Fruit fly (Drosophila melanogaster) whole organism, pupa: ENCODE measurements around the gene CG17732.

Experiments used
- CG14655 ChIP-seq: fragments of 200-800 bp; sonication (Bioruptor generic); optimal IDR thresholded peaks from 3 replicates; lab custom pipeline; 2017; ENCODE audit warnings: mild to moderate bottlenecking, missing biosample characterization, missing genetic modification reagents, missing genetic modification characterization
- CG15710 ChIP-seq: fragments of 200-800 bp; sonication (Bioruptor generic); optimal IDR thresholded peaks from 2 replicates; lab custom pipeline; 2018; ENCODE audit warnings: missing biosample characterization, mild to moderate bottlenecking, missing genetic modification characterization, moderate library complexity
- CG17806 ChIP-seq: fragments of 200-800 bp; sonication (Bioruptor generic); optimal IDR thresholded peaks from 2 replicates; lab custom pipeline; 2018; ENCODE audit warnings: missing biosample characterization, mild to moderate bottlenecking, missing genetic modification characterization, moderate library complexity
- CG32121 ChIP-seq: fragments of 200-800 bp; sonication (Bioruptor generic); IDR thresholded peaks from 2 replicates; pipeline ENCODE4 v1.3.6; 2022; ENCODE audit warnings: missing biosample characterization, missing genetic modification characterization
- CG8159 ChIP-seq: fragments of 200-800 bp; sonication (Bioruptor generic); optimal IDR thresholded peaks from 3 replicates; lab custom pipeline; 2018; ENCODE audit warnings: missing biosample characterization, mild to moderate bottlenecking, missing genetic modification characterization, moderate library complexity
- CG9948 ChIP-seq: fragments of 200-800 bp; sonication (Bioruptor generic); optimal IDR thresholded peaks from 2 replicates; lab custom pipeline; 2018; ENCODE audit warnings: missing biosample characterization, mild to moderate bottlenecking, missing genetic modification characterization, moderate library complexity
- D1 ChIP-seq: fragments of 200-800 bp; sonication (Bioruptor generic); optimal IDR thresholded peaks from 2 replicates; lab custom pipeline; 2018; ENCODE audit warnings: missing biosample characterization, mild to moderate bottlenecking, missing genetic modification characterization, moderate library complexity
- EcR ChIP-seq: fragments of 200-800 bp; sonication (Bioruptor generic); optimal IDR thresholded peaks from 3 replicates; lab custom pipeline; 2019; ENCODE audit warnings: missing biosample characterization, missing genetic modification characterization, mild to moderate bottlenecking, moderate library complexity, missing genetic modification reagents
- Ets98B ChIP-seq: fragments of 200-800 bp; sonication (Bioruptor generic); IDR thresholded peaks from 2 replicates; pipeline ENCODE4 v1.3.6; 2022; ENCODE audit warnings: missing biosample characterization, missing genetic modification characterization
- Pif1A ChIP-seq: fragments of 200-800 bp; sonication (Bioruptor generic); optimal IDR thresholded peaks from 3 replicates; lab custom pipeline; 2016; ENCODE audit warnings: missing biosample characterization, missing genetic modification characterization
- Pif1B ChIP-seq: fragments of 200-800 bp; sonication (Bioruptor generic); optimal IDR thresholded peaks from 3 replicates; lab custom pipeline; 2016; ENCODE audit warnings: missing biosample characterization, missing genetic modification characterization
- Snoo ChIP-seq: fragments of 200-800 bp; sonication (Bioruptor generic); optimal IDR thresholded peaks from 3 replicates; lab custom pipeline; 2017; ENCODE audit warnings: missing biosample characterization, mild to moderate bottlenecking, missing genetic modification characterization, inconsistent platforms
- gl ChIP-seq: fragments of 200-800 bp; sonication (Bioruptor generic); optimal IDR thresholded peaks from 2 replicates; lab custom pipeline; 2018; ENCODE audit warnings: missing biosample characterization, mild to moderate bottlenecking, missing genetic modification characterization

- TF ChIP-seq CG9948 (tag; lab: Kevin White, UChicago) (no peak), D1 (tag; lab: Kevin White, UChicago) (no peak), CG17806 (tag; lab: Kevin White, UChicago) (no peak), Pif1A (GFP tag; lab: Kevin White, UChicago) (no peak), EcR (GFP tag; lab: Kevin White, UChicago) (no peak), CG14655 (no peak), Snoo (tag; lab: Kevin White, UChicago) (no peak), Pif1B (GFP tag; lab: Kevin White, UChicago) (no peak), gl (tag; lab: Kevin White, UChicago) (no peak), CG15710 (no peak), CG8159 (no peak), CG32121 (no peak), Ets98B (GFP tag; lab: Robert Waterston, UW) (no peak)
Observed at dm6 chr3L:19953612-19954011, 27.9 kb upstream of the CG17732 start, which contains the start of gene CG42655.
